Worm (Caenorhabditis elegans) whole organism, L2 larva: ENCODE data around the gene tbx-36.

Experiments used
- ceh-16 ChIP-seq: fragments of 150-350 bp; optimal IDR thresholded peaks from 2 replicates; lab custom pipeline; 2014; ENCODE audit warnings: missing biosample characterization, missing genetic modification characterization
- crh-2 ChIP-seq: sonication (generic microtip); optimal IDR thresholded peaks from 2 replicates; lab custom pipeline; 2017; ENCODE audit warnings: missing biosample characterization, missing genetic modification characterization
- elt-1 ChIP-seq: fragments of 150-350 bp; optimal IDR thresholded peaks from 2 replicates; lab custom pipeline; 2014; ENCODE audit warnings: missing biosample characterization, missing genetic modification characterization
- nhr-11 ChIP-seq: fragments of 150-350 bp; optimal IDR thresholded peaks from 2 replicates; lab custom pipeline; 2014; ENCODE audit warnings: missing biosample characterization, missing genetic modification characterization
- nhr-6 ChIP-seq: fragments of 150-350 bp; optimal IDR thresholded peaks from 2 replicates; lab custom pipeline; 2014; ENCODE audit warnings: missing biosample characterization, missing genetic modification characterization
- nhr-77 ChIP-seq: fragments of 150-350 bp; optimal IDR thresholded peaks from 2 replicates; lab custom pipeline; 2014; ENCODE audit warnings: missing biosample characterization, missing genetic modification characterization
- unc-62 ChIP-seq: fragments of 150-350 bp; optimal IDR thresholded peaks from 2 replicates; lab custom pipeline; 2014; ENCODE audit warnings: missing biosample characterization, missing genetic modification reagents, missing genetic modification characterization
- ztf-11 ChIP-seq: sonication (generic microtip); optimal IDR thresholded peaks from 2 replicates; lab custom pipeline; 2017; ENCODE audit warnings: missing biosample characterization, missing genetic modification characterization

- no peak for TF ChIP-seq nhr-11 (tag; lab: Kevin White, UChicago)
- no peak for TF ChIP-seq elt-1 (tag; lab: Kevin White, UChicago)
- TF ChIP-seq crh-2: no peak
- TF ChIP-seq ztf-11: no peak
- TF ChIP-seq nhr-77 (tag; lab: Kevin White, UChicago): no peak
- TF ChIP-seq ceh-16 (tag; lab: Kevin White, UChicago): no peak
- TF ChIP-seq unc-62 (GFP tag; lab: Kevin White, UChicago): no peak
- TF ChIP-seq nhr-6: no peak
These were observed 36.0 kb upstream of the tbx-36 start for ce11 chrIV:11914260-11914836.
